Worm (Caenorhabditis elegans): Measurements from ENCODE around the gene tpp-2.

Gene tpp-2

DNA sequence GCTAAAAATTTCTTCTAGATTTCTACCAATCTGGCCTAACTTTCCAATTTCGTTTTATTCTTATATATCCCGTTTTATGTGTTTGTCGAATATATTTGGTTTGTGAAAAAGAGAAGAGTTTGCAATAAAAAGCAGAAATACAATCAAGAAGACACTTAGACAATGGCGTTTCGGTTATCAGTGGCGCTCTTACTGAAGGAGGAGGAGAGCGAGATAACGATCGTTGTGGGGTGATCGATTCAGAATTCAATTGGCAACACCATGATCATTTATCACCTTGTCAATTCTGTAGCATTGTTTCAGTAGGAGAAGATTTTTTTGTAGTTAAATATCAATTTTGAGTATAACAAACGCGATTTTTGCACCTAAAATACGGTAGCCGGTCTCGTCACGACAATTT, 47.9 kb downstream of the tpp-2 start (continued):
- TF ChIP-seq madf-6 (GFP tag; IDR thresholded peaks at IDR 0.05) (0 out of 2 replicates have a peak, but pooled peaks have one; percentile 14), ztf-18 (tag; optimal IDR thresholded peaks at IDR 0.05) (peak; percentile 75), ZK185.1 (tag; optimal IDR thresholded peaks at IDR 0.05; ENCODE audit: poor library complexity, severe bottlenecking) (peak; percentile 6)

DNA sequence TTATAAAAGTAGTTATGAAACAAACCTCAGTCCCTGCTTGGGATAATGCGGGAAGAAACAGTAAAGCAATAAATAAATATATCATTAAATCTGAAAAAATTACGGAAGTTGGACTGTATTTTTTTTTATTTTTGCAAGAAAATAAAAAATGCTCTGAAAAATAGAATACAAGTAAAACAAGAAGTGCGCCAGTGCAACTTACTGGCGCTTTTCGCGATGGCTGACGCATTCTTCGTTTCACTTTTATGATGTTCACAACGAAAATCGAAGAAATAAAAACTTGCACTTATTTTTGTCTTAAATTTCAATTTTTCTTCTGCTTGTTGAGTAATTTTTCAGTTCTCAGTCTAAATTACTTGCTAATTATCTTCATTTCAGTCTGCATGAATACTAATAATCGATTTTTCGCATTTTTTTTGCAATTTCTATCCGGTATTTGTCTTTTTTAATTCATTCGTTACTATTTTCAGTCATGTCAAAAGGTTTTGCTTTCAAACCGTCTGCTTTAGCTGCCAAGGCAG, 49.7 kb downstream of the tpp-2 start, which contains the start of the genes R12C12.6 and ran-5:
Gene R12C12.6, minus strand, starts transcription at position 229 of the 521 bp plus-strand sequence.
Gene ran-5, plus strand, starts transcription at position 471 of the 521 bp plus-strand sequence.
- peak; percentile 82 for TF ChIP-seq lin-54 (GFP tag; optimal IDR thresholded peaks at IDR 0.05)
- peak; percentile 48 for TF ChIP-seq atf-7 (tag; optimal IDR thresholded peaks at IDR 0.05)
- TF ChIP-seq zim-3 (tag; optimal IDR thresholded peaks at IDR 0.05): no peak
- TF ChIP-seq lin-40 (tag; optimal IDR thresholded peaks at IDR 0.05): peak; percentile 90
- peak; percentile 21 for TF ChIP-seq chd-7 (tag; optimal IDR thresholded peaks at IDR 0.05)
- TF ChIP-seq gei-17 (GFP tag; optimal IDR thresholded peaks at IDR 0.05): peak; percentile 17
- peak; percentile 41 for TF ChIP-seq snpc-4 (GFP tag; optimal IDR thresholded peaks at IDR 0.05)
- TF ChIP-seq snpc-4 (tag; optimal IDR thresholded peaks at IDR 0.05): peak in 2 of 4 experiments; percentile 74 to 78
- TF ChIP-seq nhr-179 (tag; optimal IDR thresholded peaks at IDR 0.05): no peak
- peak; percentile 11 for TF ChIP-seq efl-1 (GFP tag; optimal IDR thresholded peaks at IDR 0.05)
- TF ChIP-seq Y67H2A.10 (GFP tag; conservative IDR thresholded peaks at IDR 0.05): no peak
- TF ChIP-seq lin-35 (GFP tag; optimal IDR thresholded peaks at IDR 0.05): peak in 1 of 3 experiments; percentile 82
- TF ChIP-seq nhr-120 (GFP tag; IDR thresholded peaks at IDR 0.05): no peak
- TF ChIP-seq lsy-27 (tag; optimal IDR thresholded peaks at IDR 0.05; ENCODE audit: borderline replicate concordance, insufficient read depth): no peak
- no peak for TF ChIP-seq ztf-22 (GFP tag; optimal IDR thresholded peaks at IDR 0.05)
- no peak for TF ChIP-seq F57C9.4 (tag; optimal IDR thresholded peaks at IDR 0.05)
- no peak for TF ChIP-seq dpff-1 (tag; optimal IDR thresholded peaks at IDR 0.05)
- TF ChIP-seq xnd-1 (tag; optimal IDR thresholded peaks at IDR 0.05): peak; percentile 66
- no peak for TF ChIP-seq sea-2 (GFP tag; IDR thresholded peaks at IDR 0.05)
- no peak for TF ChIP-seq bed-1 (GFP tag; IDR thresholded peaks at IDR 0.05)
- peak; percentile 77 for TF ChIP-seq ekl-4 (GFP tag; IDR thresholded peaks at IDR 0.05)
- no peak for TF ChIP-seq mel-28 (tag; optimal IDR thresholded peaks at IDR 0.05; ENCODE audit: borderline replicate concordance)
- TF ChIP-seq bed-2 (GFP tag; IDR thresholded peaks at IDR 0.05): no peak
- TF ChIP-seq mxl-1 (tag; optimal IDR thresholded peaks at IDR 0.05): no peak
- peak; percentile 55 for TF ChIP-seq F22D6.2 (tag; optimal IDR thresholded peaks at IDR 0.05)
- no peak for TF ChIP-seq akir-1 (GFP tag; optimal IDR thresholded peaks at IDR 0.05)
- TF ChIP-seq K11D2.4 (GFP tag; IDR thresholded peaks at IDR 0.05): peak; percentile 79
- TF ChIP-seq madf-8 (GFP tag; conservative IDR thresholded peaks at IDR 0.05): peak; percentile 61; the same call in 1 of the 2 replicates
- TF ChIP-seq attf-6 (GFP tag; IDR thresholded peaks at IDR 0.05): no peak
- no peak for TF ChIP-seq fkh-3 (tag; optimal IDR thresholded peaks at IDR 0.05)
- TF ChIP-seq T07F8.4 (tag; optimal IDR thresholded peaks at IDR 0.05): no peak
- no peak; the same call in 1 of the 2 replicates for TF ChIP-seq Y95B8A.8 (GFP tag; IDR thresholded peaks at IDR 0.05)
- peak; percentile 89 for TF ChIP-seq pbrm-1 (GFP tag; IDR thresholded peaks at IDR 0.05)
- peak; percentile 62; the same call in 1 of the 2 replicates for TF ChIP-seq attf-3 (GFP tag; conservative IDR thresholded peaks at IDR 0.05)
- peak; percentile 66; the same call in 1 of the 2 replicates for TF ChIP-seq hmg-20 (GFP tag; IDR thresholded peaks at IDR 0.05)
- no peak for TF ChIP-seq snpc-1.1 (tag; optimal IDR thresholded peaks at IDR 0.05; ENCODE audit: insufficient read depth)
- TF ChIP-seq T26A5.8 (tag; optimal IDR thresholded peaks at IDR 0.05): no peak
- no peak for TF ChIP-seq F37B4.10 (GFP tag; IDR thresholded peaks at IDR 0.05)
- no peak for TF ChIP-seq hrde-1 (tag; optimal IDR thresholded peaks at IDR 0.05; ENCODE audit: borderline replicate concordance)
- peak; percentile 46 for TF ChIP-seq nhr-80 (tag; optimal IDR thresholded peaks at IDR 0.05)
- no peak for TF ChIP-seq nfya-2 (GFP tag; IDR thresholded peaks at IDR 0.05)
- peak; percentile 70; the same call in 1 of the 2 replicates for TF ChIP-seq ceh-100 (GFP tag; IDR thresholded peaks at IDR 0.05)
- TF ChIP-seq F33H1.4 (GFP tag; IDR thresholded peaks at IDR 0.05): peak; percentile 56; the same call in 1 of the 2 replicates
